Fruit fly (Drosophila melanogaster) whole organism, embryonic: ENCODE data around the gene wam.
A peak's percentile ranks its signal among the peaks of the same experiment; 100 is the strongest.

ENCODE experiments used
- CG10267 ChIP-seq: fragments of 200-800 bp; sonication (Bioruptor generic); optimal IDR thresholded peaks from 2 replicates; lab custom pipeline; 2018; ENCODE audit warnings: missing biosample characterization, mild to moderate bottlenecking, missing genetic modification characterization, moderate library complexity
- CG14050 ChIP-seq: fragments of 200-800 bp; sonication (Bioruptor generic); IDR thresholded peaks from 3 replicates; pipeline ENCODE4 v1.3.6; 2022; ENCODE audit warnings: missing biosample characterization, missing genetic modification characterization
- CG14441 ChIP-seq: fragments of 200-800 bp; sonication (Bioruptor generic); IDR thresholded peaks from 2 replicates; pipeline ENCODE4 v1.3.6; 2022; ENCODE audit warnings: missing biosample characterization, missing genetic modification characterization
- CG17361 ChIP-seq: fragments of 200-800 bp; sonication (Bioruptor generic); IDR thresholded peaks from 3 replicates; pipeline ENCODE4 v1.3.6; 2022; ENCODE audit warnings: missing biosample characterization, missing genetic modification characterization
- CG18764 ChIP-seq: fragments of 200-800 bp; sonication (Bioruptor generic); optimal IDR thresholded peaks from 3 replicates; lab custom pipeline; 2016; ENCODE audit warnings: missing biosample characterization, missing genetic modification characterization
- CG2120 ChIP-seq: fragments of 200-800 bp; sonication (Bioruptor generic); optimal IDR thresholded peaks from 3 replicates; lab custom pipeline; 2016; ENCODE audit warnings: missing biosample characterization, missing genetic modification characterization
- CG2129 ChIP-seq: fragments of 200-800 bp; sonication (Bioruptor generic); IDR thresholded peaks from 2 replicates; pipeline ENCODE4 v1.3.6; 2022; ENCODE audit warnings: missing biosample characterization, missing genetic modification characterization; ENCODE audit not compliant: partially characterized antibody
- CG5180 ChIP-seq: fragments of 200-800 bp; sonication (Bioruptor generic); optimal IDR thresholded peaks from 3 replicates; lab custom pipeline; 2017; ENCODE audit warnings: missing biosample characterization, missing genetic modification characterization, mild to moderate bottlenecking, moderate library complexity, missing genetic modification reagents
- CG6175 ChIP-seq: fragments of 200-800 bp; sonication (Bioruptor generic); IDR thresholded peaks from 3 replicates; pipeline ENCODE4 v1.3.6; 2022; ENCODE audit warnings: missing biosample characterization, missing genetic modification characterization
- CG6254 ChIP-seq: fragments of 200-800 bp; sonication (Bioruptor generic); optimal IDR thresholded peaks from 3 replicates; lab custom pipeline; 2017; ENCODE audit warnings: mild to moderate bottlenecking, missing biosample characterization, missing genetic modification reagents, missing genetic modification characterization
- CG6854 ChIP-seq: fragments of 200-800 bp; sonication (Bioruptor generic); optimal IDR thresholded peaks from 3 replicates; lab custom pipeline; 2017; ENCODE audit warnings: missing biosample characterization, mild to moderate bottlenecking, missing genetic modification characterization
- CG8765 ChIP-seq: fragments of 200-800 bp; sonication (Bioruptor generic); IDR thresholded peaks from 2 replicates; pipeline ENCODE4 v1.3.6; 2022; ENCODE audit warnings: missing biosample characterization, missing genetic modification characterization
- CG9797 ChIP-seq: fragments of 200-800 bp; sonication (Bioruptor generic); optimal IDR thresholded peaks from 3 replicates; lab custom pipeline; 2018; ENCODE audit warnings: missing biosample characterization, mild to moderate bottlenecking, missing genetic modification characterization
- Dip2 ChIP-seq: fragments of 200-800 bp; sonication (Bioruptor generic); IDR thresholded peaks from 2 replicates; pipeline ENCODE4 v1.3.6; 2022; ENCODE audit warnings: missing biosample characterization, missing genetic modification characterization
- Dip3 ChIP-seq: fragments of 200-800 bp; sonication (Bioruptor generic); optimal IDR thresholded peaks from 3 replicates; lab custom pipeline; 2016; ENCODE audit warnings: missing biosample characterization, missing genetic modification characterization
- Dll ChIP-seq: fragments of 200-800 bp; sonication (Bioruptor generic); IDR thresholded peaks from 4 replicates; pipeline ENCODE4 v1.3.6; 2022; ENCODE audit warnings: missing biosample characterization, missing genetic modification characterization; ENCODE audit not compliant: partially characterized antibody
- Doc3 ChIP-seq: fragments of 200-800 bp; sonication (Bioruptor generic); IDR thresholded peaks from 3 replicates; pipeline ENCODE4 v1.3.6; 2022; ENCODE audit warnings: missing biosample characterization, missing genetic modification characterization; ENCODE audit not compliant: partially characterized antibody
- Dref ChIP-seq: fragments of 200-800 bp; sonication (Bioruptor generic); IDR thresholded peaks from 2 replicates; pipeline ENCODE4 v1.3.6; 2022; ENCODE audit warnings: missing biosample characterization, missing genetic modification characterization
- Elba2 ChIP-seq: fragments of 200-800 bp; sonication (Bioruptor generic); optimal IDR thresholded peaks from 3 replicates; lab custom pipeline; 2016; ENCODE audit warnings: missing biosample characterization, missing genetic modification characterization
- GATAe ChIP-seq: fragments of 200-800 bp; sonication (Bioruptor generic); conservative IDR thresholded peaks from 2 replicates; pipeline ENCODE4 v1.3.6; 2022; ENCODE audit warnings: missing biosample characterization, missing genetic modification characterization
- Gsc ChIP-seq: fragments of 200-800 bp; sonication (Bioruptor generic); IDR thresholded peaks from 2 replicates; pipeline ENCODE4 v1.3.6; 2022; ENCODE audit warnings: missing biosample characterization, missing genetic modification characterization
- Hey ChIP-seq: fragments of 200-800 bp; sonication (Bioruptor generic); optimal IDR thresholded peaks from 3 replicates; lab custom pipeline; 2018; ENCODE audit warnings: missing biosample characterization, mild to moderate bottlenecking, missing genetic modification characterization
- Hr3 ChIP-seq: fragments of 200-800 bp; sonication (Bioruptor generic); optimal IDR thresholded peaks from 3 replicates; lab custom pipeline; 2016; ENCODE audit warnings: missing biosample characterization, missing genetic modification characterization
- Mad ChIP-seq: fragments of 200-800 bp; sonication (Bioruptor generic); optimal IDR thresholded peaks from 2 replicates; lab custom pipeline; 2016; ENCODE audit warnings: missing biosample characterization, missing genetic modification characterization
- Mrtf ChIP-seq: fragments of 200-800 bp; sonication (Bioruptor generic); IDR thresholded peaks from 3 replicates; pipeline ENCODE4 v1.3.6; 2022; ENCODE audit warnings: missing biosample characterization, missing genetic modification characterization
- Myb ChIP-seq: fragments of 200-800 bp; sonication (Bioruptor generic); optimal IDR thresholded peaks from 2 replicates; lab custom pipeline; 2016; ENCODE audit warnings: missing biosample characterization, missing genetic modification characterization
- NC2β ChIP-seq: fragments of 200-800 bp; sonication (Bioruptor generic); optimal IDR thresholded peaks from 2 replicates; lab custom pipeline; 2016; ENCODE audit warnings: missing biosample characterization, missing genetic modification characterization
- Pdp1 ChIP-seq, 2 experiments: fragments of 200-800 bp; sonication (Bioruptor generic); optimal IDR thresholded peaks; 3 replicates each; lab custom pipeline; 2016; ENCODE audit warnings: missing biosample characterization in 2 of 2, missing genetic modification characterization in 2 of 2, mild to moderate bottlenecking in 1 of 2, moderate library complexity in 1 of 2
- TFAM ChIP-seq: fragments of 200-800 bp; sonication (Bioruptor generic); optimal IDR thresholded peaks from 2 replicates; lab custom pipeline; 2017; ENCODE audit warnings: missing biosample characterization, missing genetic modification characterization, inconsistent platforms
- Vsx1 ChIP-seq: fragments of 200-800 bp; sonication (Bioruptor generic); optimal IDR thresholded peaks from 2 replicates; lab custom pipeline; 2017; ENCODE audit warnings: missing biosample characterization, mild to moderate bottlenecking, missing genetic modification characterization, missing genetic modification reagents
- cad ChIP-seq: fragments of >200 bp; optimal IDR thresholded peaks from 2 replicates; lab custom pipeline; 2017; ENCODE audit warnings: missing biosample characterization, missing genetic modification characterization
- caup ChIP-seq: fragments of 200-800 bp; sonication (Bioruptor generic); optimal IDR thresholded peaks from 3 replicates; lab custom pipeline; 2017; ENCODE audit warnings: missing biosample characterization, mild to moderate bottlenecking, missing genetic modification characterization, moderate library complexity; ENCODE audit not compliant: severe bottlenecking
- cg ChIP-seq: fragments of 200-800 bp; sonication (Bioruptor generic); optimal IDR thresholded peaks from 3 replicates; lab custom pipeline; 2019; ENCODE audit warnings: missing biosample characterization, mild to moderate bottlenecking, missing genetic modification characterization, moderate library complexity
- chif ChIP-seq, 2 experiments: fragments of 200-800 bp; sonication (Bioruptor generic); optimal IDR thresholded peaks; 3 replicates each; lab custom pipeline; 2016; ENCODE audit warnings: missing biosample characterization in 2 of 2, missing genetic modification characterization in 2 of 2
- chm ChIP-seq: fragments of 200-800 bp; sonication (Bioruptor generic); IDR thresholded peaks from 2 replicates; pipeline ENCODE4 v1.3.6; 2022; ENCODE audit warnings: missing biosample characterization, missing genetic modification characterization
- ewg ChIP-seq: fragments of 200-800 bp; sonication (Bioruptor generic); optimal IDR thresholded peaks from 3 replicates; lab custom pipeline; 2017; ENCODE audit warnings: mild to moderate bottlenecking, missing biosample characterization, missing genetic modification reagents, missing genetic modification characterization
- gcm ChIP-seq: fragments of 200-800 bp; sonication (Bioruptor generic); optimal IDR thresholded peaks from 2 replicates; lab custom pipeline; 2019; ENCODE audit warnings: missing biosample characterization, mild to moderate bottlenecking, missing genetic modification characterization, moderate library complexity
- gsb-n ChIP-seq: fragments of 200-800 bp; sonication (Bioruptor generic); optimal IDR thresholded peaks from 3 replicates; lab custom pipeline; 2018; ENCODE audit warnings: missing biosample characterization, mild to moderate bottlenecking, missing genetic modification characterization
- hkb ChIP-seq, 2 experiments: fragments of 200-800 bp in 1 of 2; fragments of >200 bp in 1 of 2; sonication (Bioruptor generic) in 1 of 2; IDR thresholded peaks in 1 of 2; optimal IDR thresholded peaks in 1 of 2; 2 replicates each; pipeline versions ENCODE4 v1.3.6 to Lab custom; 2017 to 2022; ENCODE audit warnings: missing biosample characterization in 1 of 2, missing genetic modification characterization in 1 of 2
- kah ChIP-seq: fragments of 200-800 bp; sonication (Bioruptor generic); optimal IDR thresholded peaks from 2 replicates; lab custom pipeline; 2018; ENCODE audit warnings: missing biosample characterization, mild to moderate bottlenecking, missing genetic modification characterization
- knrl ChIP-seq: fragments of 200-800 bp; sonication (Bioruptor generic); IDR thresholded peaks from 3 replicates; pipeline ENCODE4 v1.3.6; 2022; ENCODE audit warnings: missing biosample characterization, missing genetic modification characterization; ENCODE audit not compliant: partially characterized antibody
- mam ChIP-seq: fragments of 200-800 bp; sonication (Bioruptor generic); optimal IDR thresholded peaks from 3 replicates; lab custom pipeline; 2016; ENCODE audit warnings: missing biosample characterization, missing genetic modification characterization
- nmo ChIP-seq: fragments of 200-800 bp; sonication (Bioruptor generic); optimal IDR thresholded peaks from 2 replicates; lab custom pipeline; 2018; ENCODE audit warnings: missing biosample characterization, mild to moderate bottlenecking, missing genetic modification characterization, moderate library complexity
- pb ChIP-seq: fragments of 200-800 bp; sonication (Bioruptor generic); optimal IDR thresholded peaks from 3 replicates; lab custom pipeline; 2016; ENCODE audit warnings: missing biosample characterization, missing genetic modification characterization
- prd ChIP-seq, 3 experiments: fragments of >200 bp in 2 of 3; fragments of 200-800 bp in 1 of 3; sonication (Bioruptor generic) in 1 of 3; optimal IDR thresholded peaks in 2 of 3; IDR thresholded peaks in 1 of 3; 2 replicates in 2 of 3; 3 replicates in 1 of 3; pipeline versions ENCODE4 v1.3.6 to Lab custom; 2017 to 2022; ENCODE audit warnings: missing biosample characterization in 1 of 3, missing genetic modification characterization in 1 of 3
- rib ChIP-seq: fragments of 200-800 bp; sonication (Bioruptor generic); IDR thresholded peaks from 2 replicates; pipeline ENCODE4 v1.3.6; 2022; ENCODE audit warnings: missing biosample characterization, missing genetic modification characterization
- sc ChIP-seq, 3 experiments: fragments of >200 bp in 2 of 3; fragments of 200-800 bp in 1 of 3; sonication (Bioruptor generic) in 1 of 3; optimal IDR thresholded peaks; 2 replicates in 2 of 3; 3 replicates in 1 of 3; lab custom pipeline; 2017; ENCODE audit warnings: mild to moderate bottlenecking in 1 of 3, missing biosample characterization in 1 of 3, missing genetic modification characterization in 1 of 3, missing genetic modification reagents in 1 of 3
- sens-2 ChIP-seq: fragments of 200-800 bp; sonication (Bioruptor generic); IDR thresholded peaks from 2 replicates; pipeline ENCODE4 v1.3.6; 2022; ENCODE audit warnings: missing biosample characterization, missing genetic modification characterization
- unc-4 ChIP-seq: fragments of 200-800 bp; sonication (Bioruptor generic); IDR thresholded peaks from 2 replicates; pipeline ENCODE4 v1.3.6; 2022; ENCODE audit warnings: missing biosample characterization, missing genetic modification characterization; ENCODE audit not compliant: partially characterized antibody

Gene wam

dm6 chr3R:23295360-23295772 lies 7.5 kb upstream of the wam start (continued):
- TF ChIP-seq Hr3 (GFP tag; lab: Kevin White, UChicago) (no peak), CG14050 (GFP tag; lab: Robert Waterston, UW) (no peak), pb (peak; percentile 37), unc-4 (GFP tag; lab: Robert Waterston, UW) (peak; percentile 25; the same call in 1 of the 2 replicates), mam (GFP tag; lab: Kevin White, UChicago) (no peak), Hey (tag; lab: Kevin White, UChicago) (no peak), sc (optimal IDR thresholded peaks at IDR 0.05; lab: Kevin White, UChicago) (no peak), sc (GFP tag; optimal IDR thresholded peaks at IDR 0.05; lab: Kevin White, UChicago) (no peak), CG6175 (GFP tag; lab: Robert Waterston, UW) (no peak), knrl (GFP tag; lab: Robert Waterston, UW) (peak; percentile 13; the same call in 1 of the 3 replicates), CG17361 (GFP tag; lab: Robert Waterston, UW) (no peak), gcm (GFP tag; lab: Kevin White, UChicago) (peak; percentile 19), Dref (no peak), NC2β (GFP tag; lab: Kevin White, UChicago) (peak; percentile 2), Mrtf (no peak), Doc3 (GFP tag; lab: Robert Waterston, UW) (no peak), GATAe (GFP tag; lab: Robert Waterston, UW) (peak; percentile 78), CG5180 (GFP tag; lab: Kevin White, UChicago) (peak; percentile 68), sens-2 (GFP tag; lab: Robert Waterston, UW) (no peak), nmo (GFP tag; lab: Kevin White, UChicago) (peak; percentile 29), rib (GFP tag; lab: Robert Waterston, UW) (peak; percentile 76; the same call in 1 of the 2 replicates), kah (GFP tag; lab: Kevin White, UChicago) (peak; percentile 50), Vsx1 (GFP tag; lab: Kevin White, UChicago) (no peak), CG2120 (GFP tag; lab: Kevin White, UChicago) (no peak), hkb (optimal IDR thresholded peaks at IDR 0.05; lab: Kevin White, UChicago) (no peak), hkb (GFP tag; IDR thresholded peaks at IDR 0.05; lab: Robert Waterston, UW) (peak; percentile 53; the same call in 1 of the 2 replicates), CG9797 (GFP tag; lab: Kevin White, UChicago) (no peak), CG18764 (no peak), Myb (no peak), cg (peak; percentile 61), caup (GFP tag; lab: Kevin White, UChicago) (peak; percentile 43), chm (no peak), cad (GFP tag; lab: Kevin White, UChicago) (no peak), TFAM (no peak), CG10267 (peak; percentile 12), Pdp1 (GFP tag; optimal IDR thresholded peaks at IDR 0.05; lab: Kevin White, UChicago) (peak in 1 of 2 experiments; percentile 31), Gsc (GFP tag; lab: Robert Waterston, UW) (no peak), CG6254 (GFP tag; lab: Kevin White, UChicago) (peak; percentile 99), CG14441 (GFP tag; lab: Robert Waterston, UW) (no peak), gsb-n (tag; lab: Kevin White, UChicago) (peak; percentile 12), Dip3 (GFP tag; lab: Kevin White, UChicago) (no peak), Dll (GFP tag; lab: Robert Waterston, UW) (no peak), CG2129 (GFP tag; lab: Robert Waterston, UW) (no peak), Elba2 (GFP tag; lab: Kevin White, UChicago) (no peak), CG6854 (GFP tag; lab: Kevin White, UChicago) (peak; percentile 39), CG8765 (GFP tag; lab: Robert Waterston, UW) (no peak), prd (optimal IDR thresholded peaks at IDR 0.05; lab: Kevin White, UChicago) (no peak), prd (GFP tag; IDR thresholded peaks at IDR 0.05; lab: Robert Waterston, UW) (no peak), chif (GFP tag; optimal IDR thresholded peaks at IDR 0.05; lab: Kevin White, UChicago) (peak in 1 of 2 experiments; percentile 14), Dip2 (GFP tag; lab: Robert Waterston, UW) (no peak), ewg (GFP tag; lab: Kevin White, UChicago) (peak; percentile 47), Mad (GFP tag; lab: Kevin White, UChicago) (peak; percentile 20)
